Fruit fly (Drosophila melanogaster): ENCODE measurements around the gene CG18788.

- no peak for TF ChIP-seq sv (GFP tag; optimal IDR thresholded peaks at IDR 0.05)
- TF ChIP-seq dmrt93B (GFP tag; optimal IDR thresholded peaks at IDR 0.05) = no peak
Measured at dm6 chr2L:12007853-12008252, 26.1 kb upstream of the CG18788 start, which contains the start of gene Rh5.

All from whole organism, wandering third instar larva.